Worm (Caenorhabditis elegans) whole organism, L1 larva: ENCODE measurements around the gene elli-1.
"Not testable (repeated sequence)": the region's sequence is repeated elsewhere in the genome, so short reads cannot be mapped to it uniquely, and the experiment has no call there.

Experiments used
- F16B12.6 ChIP-seq: fragments of 150-350 bp; optimal IDR thresholded peaks from 2 replicates; lab custom pipeline; 2014; ENCODE audit warnings: missing biosample characterization, missing genetic modification characterization
- Y116A8C.19 ChIP-seq: sonication (generic microtip); optimal IDR thresholded peaks from 2 replicates; lab custom pipeline; 2016; ENCODE audit warnings: missing compliant biosample characterization, missing genetic modification characterization, borderline replicate concordance
- aha-1 ChIP-seq: fragments of 150-350 bp; optimal IDR thresholded peaks from 2 replicates; lab custom pipeline; 2014; ENCODE audit warnings: missing biosample characterization, missing genetic modification characterization
- alr-1 ChIP-seq: fragments of 200-800 bp; sonication (Bioruptor generic); optimal IDR thresholded peaks from 2 replicates; lab custom pipeline; 2018; ENCODE audit warnings: borderline replicate concordance, mild to moderate bottlenecking, missing genetic modification characterization, missing compliant biosample characterization
- ama-1 ChIP-seq: fragments of 150-350 bp; optimal IDR thresholded peaks from 2 replicates; lab custom pipeline; 2014
- blmp-1 ChIP-seq: fragments of 150-350 bp; optimal IDR thresholded peaks from 2 replicates; lab custom pipeline; 2014; ENCODE audit warnings: missing biosample characterization, missing genetic modification characterization
- ceh-82 ChIP-seq, 3 experiments: fragments of 150-350 bp in 1 of 3; sonication (generic microtip) in 2 of 3; optimal IDR thresholded peaks; 2 replicates each; lab custom pipeline; 2014 to 2017; ENCODE audit warnings: missing biosample characterization in 3 of 3, missing genetic modification characterization in 3 of 3
- efl-1 ChIP-seq, 4 experiments: fragments of 150-350 bp; optimal IDR thresholded peaks in 3 of 4; peaks in 1 of 4; 1 replicate in 1 of 4; 2 replicates in 3 of 4; lab custom pipeline; 2014; ENCODE audit warnings: missing biosample characterization in 2 of 4, missing genetic modification characterization in 2 of 4, missing genetic modification reagents in 2 of 4
- efl-3 ChIP-seq: fragments of 200-800 bp; sonication (Bioruptor generic); optimal IDR thresholded peaks from 2 replicates; lab custom pipeline; 2018; ENCODE audit warnings: mild to moderate bottlenecking, missing genetic modification characterization, missing compliant biosample characterization
- egl-13 ChIP-seq: sonication (generic microtip); optimal IDR thresholded peaks from 2 replicates; lab custom pipeline; 2016; ENCODE audit warnings: missing genotype, missing genetic modification reagents, missing genetic modification characterization, missing compliant biosample characterization
- elt-2 ChIP-seq: sonication (generic microtip); optimal IDR thresholded peaks from 2 replicates; lab custom pipeline; 2016; ENCODE audit warnings: missing genetic modification characterization, mild to moderate bottlenecking, inconsistent platforms, missing compliant biosample characterization, missing genetic modification reagents
- elt-3 ChIP-seq, 6 experiments: fragments of 150-350 bp in 1 of 6; sonication (generic microtip); optimal IDR thresholded peaks; 2 replicates each; lab custom pipeline; 2017 to 2018; ENCODE audit warnings: missing biosample characterization in 6 of 6, missing genetic modification characterization in 6 of 6, inconsistent platforms in 1 of 6
- ets-5 ChIP-seq: fragments of 200-800 bp; sonication (Bioruptor generic); IDR thresholded peaks from 2 replicates; pipeline ENCODE4 v1.3.6; 2022; ENCODE audit warnings: missing genetic modification characterization, missing compliant biosample characterization
- fkh-10 ChIP-seq: sonication (generic microtip); optimal IDR thresholded peaks from 2 replicates; lab custom pipeline; 2017; ENCODE audit warnings: missing biosample characterization, missing genetic modification reagents, missing genetic modification characterization
- fkh-4 ChIP-seq: sonication (generic microtip); optimal IDR thresholded peaks from 2 replicates; lab custom pipeline; 2016; ENCODE audit warnings: missing compliant biosample characterization, missing genetic modification characterization, borderline replicate concordance
- grh-1 ChIP-seq: fragments of 200-800 bp; sonication (Bioruptor generic); IDR thresholded peaks from 2 replicates; pipeline ENCODE4 v1.3.6; 2022; ENCODE audit warnings: missing genetic modification reagents, missing genetic modification characterization, missing compliant biosample characterization
- hlh-4 ChIP-seq: sonication (generic microtip); optimal IDR thresholded peaks from 2 replicates; lab custom pipeline; 2016; ENCODE audit warnings: mild to moderate bottlenecking, missing genetic modification characterization, missing compliant biosample characterization
- lin-13 ChIP-seq: fragments of 150-350 bp; optimal IDR thresholded peaks from 2 replicates; lab custom pipeline; 2014; ENCODE audit warnings: missing biosample characterization, missing genetic modification reagents, missing genetic modification characterization
- lin-14 ChIP-seq: fragments of 200-800 bp; sonication (Bioruptor generic); optimal IDR thresholded peaks from 2 replicates; lab custom pipeline; 2018; ENCODE audit warnings: mild to moderate bottlenecking, missing genetic modification characterization, moderate library complexity, missing compliant biosample characterization
- lsy-2 ChIP-seq, 2 experiments: fragments of 150-350 bp; optimal IDR thresholded peaks; 2 replicates each; lab custom pipeline; 2014; ENCODE audit warnings: missing biosample characterization in 2 of 2, missing genetic modification characterization in 2 of 2
- mab-9 ChIP-seq: fragments of 200-800 bp; sonication (Bioruptor generic); IDR thresholded peaks from 2 replicates; pipeline ENCODE4 v1.3.6; 2022; ENCODE audit warnings: missing genetic modification reagents, missing genetic modification characterization, missing compliant biosample characterization
- mdl-1 ChIP-seq, 2 experiments: fragments of 150-350 bp; optimal IDR thresholded peaks; 2 replicates each; lab custom pipeline; 2014 to 2017; ENCODE audit warnings: missing biosample characterization in 2 of 2, missing genetic modification characterization in 2 of 2, inconsistent platforms in 1 of 2
- mef-2 ChIP-seq: fragments of 150-350 bp; optimal IDR thresholded peaks from 2 replicates; lab custom pipeline; 2014; ENCODE audit warnings: missing biosample characterization, missing genetic modification characterization
- nhr-19 ChIP-seq: fragments of 200-800 bp; sonication (Bioruptor generic); conservative IDR thresholded peaks from 2 replicates; pipeline ENCODE4 v1.3.6; 2022; ENCODE audit warnings: missing genetic modification characterization, missing compliant biosample characterization
- nhr-20 ChIP-seq: sonication (generic microtip); optimal IDR thresholded peaks from 2 replicates; lab custom pipeline; 2016; ENCODE audit warnings: mild to moderate bottlenecking, missing genetic modification characterization, missing compliant biosample characterization
- nhr-76 ChIP-seq: sonication (generic microtip); optimal IDR thresholded peaks from 2 replicates; lab custom pipeline; 2017; ENCODE audit warnings: missing biosample characterization, missing genetic modification characterization
- nhr-84 ChIP-seq: sonication (generic microtip); optimal IDR thresholded peaks from 2 replicates; lab custom pipeline; 2017; ENCODE audit warnings: missing biosample characterization, missing genetic modification characterization
- pag-3 ChIP-seq: sonication (generic microtip); optimal IDR thresholded peaks from 2 replicates; lab custom pipeline; 2017; ENCODE audit warnings: missing genetic modification characterization, mild to moderate bottlenecking, missing compliant biosample characterization, antibody characterized with exemption, borderline replicate concordance; ENCODE audit not compliant: insufficient read depth
- pqm-1 ChIP-seq: sonication (generic microtip); optimal IDR thresholded peaks from 3 replicates; lab custom pipeline; 2017; ENCODE audit warnings: missing biosample characterization, missing genetic modification characterization
- rnt-1 ChIP-seq: sonication (generic microtip); optimal IDR thresholded peaks from 2 replicates; lab custom pipeline; 2016; ENCODE audit warnings: mild to moderate bottlenecking, missing genetic modification characterization, moderate library complexity, missing compliant biosample characterization
- skn-1 ChIP-seq: fragments of 150-350 bp; optimal IDR thresholded peaks from 2 replicates; lab custom pipeline; 2014; ENCODE audit warnings: missing biosample characterization, missing genetic modification characterization
- snpc-4 ChIP-seq: fragments of 150-350 bp; optimal IDR thresholded peaks from 2 replicates; lab custom pipeline; 2014; ENCODE audit warnings: missing biosample characterization, missing genetic modification characterization
- sptf-1 ChIP-seq: fragments of 150-350 bp; optimal IDR thresholded peaks from 2 replicates; lab custom pipeline; 2014; ENCODE audit warnings: missing biosample characterization, missing genetic modification characterization
- swsn-7 ChIP-seq: sonication (generic microtip); optimal IDR thresholded peaks from 2 replicates; lab custom pipeline; 2016; ENCODE audit warnings: missing genetic modification characterization, missing compliant biosample characterization
- tbx-2 ChIP-seq: sonication (generic microtip); optimal IDR thresholded peaks from 2 replicates; lab custom pipeline; 2016; ENCODE audit warnings: missing genetic modification characterization, missing compliant biosample characterization
- unc-130 ChIP-seq: fragments of 150-350 bp; optimal IDR thresholded peaks from 2 replicates; lab custom pipeline; 2017; ENCODE audit warnings: missing biosample characterization, missing genetic modification characterization, inconsistent platforms
- unc-30 ChIP-seq: sonication (generic microtip); optimal IDR thresholded peaks from 2 replicates; lab custom pipeline; 2017; ENCODE audit warnings: missing biosample characterization, missing genetic modification characterization
- ztf-4 ChIP-seq: fragments of 150-350 bp; optimal IDR thresholded peaks from 2 replicates; lab custom pipeline; 2014; ENCODE audit warnings: missing biosample characterization, missing genetic modification characterization

The elli-1 gene

DNA sequence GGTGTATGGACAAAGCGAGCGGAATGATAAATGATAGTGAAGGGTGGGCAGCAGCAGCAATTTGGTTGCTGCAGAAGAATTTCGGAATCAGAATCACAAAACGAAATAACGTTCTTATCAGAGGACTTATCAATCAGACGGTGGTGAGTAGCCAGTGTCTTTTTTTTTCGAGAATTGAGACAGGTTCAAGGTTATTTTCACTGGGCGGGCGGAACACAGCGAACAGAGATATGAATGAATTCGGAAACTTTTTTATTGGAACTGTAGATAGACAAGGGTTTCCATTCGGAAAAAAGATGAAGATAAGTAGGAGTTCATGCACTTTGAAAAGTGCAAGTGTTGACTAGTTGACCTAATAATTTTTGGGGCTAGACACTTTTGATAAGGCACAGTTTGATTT lies 38.6 kb upstream of the elli-1 start:
- peak; percentile 71 for TF ChIP-seq blmp-1 (tag; lab: Kevin White, UChicago)
- TF ChIP-seq nhr-19 (GFP tag; lab: Robert Waterston, UW) = no peak
- no peak for TF ChIP-seq efl-1 (optimal IDR thresholded peaks at IDR 0.05; lab: Kevin White, UChicago)
- peak in 1 of 2 experiments; percentile 17 for TF ChIP-seq efl-1 (GFP tag; optimal IDR thresholded peaks at IDR 0.05 in 1 of 2; lab: Kevin White, UChicago)
- TF ChIP-seq elt-3 (tag; optimal IDR thresholded peaks at IDR 0.05; lab: Kevin White, UChicago) = peak in 4 of 6 experiments; percentile 36 to 87 (median 82)
- peak; percentile 56 for TF ChIP-seq lin-14 (GFP tag; lab: Kevin White, UChicago)

DNA sequence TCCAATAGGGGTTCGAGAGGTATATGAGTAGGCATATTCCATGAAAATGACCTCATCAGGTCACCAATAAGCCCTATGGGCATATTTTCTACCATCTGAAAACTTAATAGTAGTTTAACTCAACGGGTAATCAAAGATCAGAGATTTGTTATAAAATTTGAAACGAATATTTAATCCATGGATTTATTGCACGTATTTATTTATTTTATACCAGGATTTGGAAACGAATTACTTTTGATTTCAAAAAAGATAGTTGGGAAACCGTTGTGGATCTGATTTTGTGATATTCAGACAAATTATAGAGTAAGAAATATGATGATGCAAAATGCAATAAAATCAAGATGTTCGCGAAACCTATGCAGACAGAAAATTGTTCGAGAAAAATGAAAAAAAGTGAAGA lies 38.2 kb upstream of the elli-1 start, which contains the start of gene C33D9.3:
C33D9.3 (minus strand) TSS at position 101 of the 400 bp plus-strand sequence.
- TF ChIP-seq mab-9 (GFP tag; lab: Robert Waterston, UW) = no peak
- TF ChIP-seq nhr-19 (GFP tag; lab: Robert Waterston, UW) = no peak
- no peak for TF ChIP-seq nhr-76
- TF ChIP-seq ama-1 (lab: Kevin White, UChicago) = no peak
- no peak for TF ChIP-seq snpc-4
- TF ChIP-seq tbx-2 (tag; lab: Kevin White, UChicago) = no peak
- TF ChIP-seq efl-3 (GFP tag; lab: Kevin White, UChicago) = no peak
- no peak for TF ChIP-seq grh-1 (GFP tag; lab: Robert Waterston, UW)
- no peak for TF ChIP-seq ztf-4 (tag; lab: Kevin White, UChicago)
- TF ChIP-seq swsn-7 (tag; lab: Kevin White, UChicago) = no peak
- no peak for TF ChIP-seq egl-13 (tag; lab: Kevin White, UChicago)
- no peak for TF ChIP-seq unc-130
- no peak for TF ChIP-seq skn-1 (tag; lab: Kevin White, UChicago)
- no peak for TF ChIP-seq fkh-4 (tag; lab: Kevin White, UChicago)
- no peak for TF ChIP-seq nhr-84 (tag; lab: Kevin White, UChicago)
- TF ChIP-seq, all 84 proteins: peak for 0

DNA sequence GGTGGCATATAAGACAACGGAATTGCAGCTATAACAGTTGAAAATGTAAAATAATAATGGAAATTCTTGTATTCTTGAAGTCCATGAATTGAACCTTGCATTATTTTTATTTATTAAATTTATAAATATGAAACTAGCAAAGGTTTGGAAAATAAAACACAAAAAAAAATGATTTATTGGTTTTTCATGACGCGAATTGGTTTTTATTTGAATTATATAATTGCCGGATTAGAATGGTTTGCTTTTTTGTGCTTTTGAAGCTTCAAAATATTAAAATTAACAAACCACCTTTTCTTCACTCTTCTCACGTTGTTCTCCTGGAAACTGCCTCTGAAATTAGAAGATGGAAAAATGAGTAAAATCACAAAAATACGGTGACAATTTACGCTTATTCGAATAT lies 35.5 kb upstream of the elli-1 start, which contains the start of gene sru-35:
sru-35 (minus strand) TSS at position 101 of the 400 bp plus-strand sequence.
- TF ChIP-seq Y116A8C.19 = no peak
- TF ChIP-seq grh-1 (GFP tag; lab: Robert Waterston, UW) = no peak
- no peak for TF ChIP-seq swsn-7 (tag; lab: Kevin White, UChicago)
- TF ChIP-seq F16B12.6 (tag; lab: Kevin White, UChicago) = no peak
- TF ChIP-seq elt-2 (tag; lab: Kevin White, UChicago) = no peak
- TF ChIP-seq sptf-1 (tag; lab: Kevin White, UChicago) = no peak
- TF ChIP-seq nhr-19 (GFP tag; lab: Robert Waterston, UW) = no peak
- no peak for TF ChIP-seq lin-13 (GFP tag; lab: Kevin White, UChicago)
- no peak for TF ChIP-seq pag-3 (tag; lab: Kevin White, UChicago)
- TF ChIP-seq nhr-20 (tag; lab: Kevin White, UChicago) = no peak
- no peak for TF ChIP-seq mef-2
- TF ChIP-seq unc-30 (tag; lab: Kevin White, UChicago) = no peak

DNA sequence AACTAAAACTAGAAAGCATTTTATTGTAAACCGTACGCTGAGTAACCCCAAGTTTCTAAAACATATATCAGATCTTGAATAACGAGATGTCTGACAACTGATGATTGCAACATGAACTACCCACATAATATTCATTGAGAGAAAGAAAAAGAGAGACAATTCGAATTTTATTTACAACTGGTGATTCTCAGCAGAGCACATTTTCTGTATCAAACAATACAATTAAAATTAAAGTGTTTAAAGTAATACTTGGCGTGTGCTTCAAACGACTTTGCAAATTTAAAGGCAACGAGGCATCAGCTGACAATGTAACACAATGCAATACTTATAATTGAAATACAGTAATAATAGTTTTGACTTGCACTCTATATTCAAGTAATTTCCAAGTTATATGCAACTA lies 33.4 kb upstream of the elli-1 start, which contains the start of gene C33D9.10:
C33D9.10 (minus strand) TSS at position 101 of the 400 bp plus-strand sequence.
- TF ChIP-seq efl-1 (optimal IDR thresholded peaks at IDR 0.05; lab: Kevin White, UChicago) = not testable (repeated sequence)
- peak in 1 of 2 experiments; percentile 41 for TF ChIP-seq efl-1 (GFP tag; optimal IDR thresholded peaks at IDR 0.05 in 1 of 2; lab: Kevin White, UChicago)
- TF ChIP-seq, all 84 proteins: peak for 1; not testable (repeated sequence) for 83

ce11 chrIV:8786654-8787053 lies 32.0 kb upstream of the elli-1 start, which contains the start of gene C33D9.8:
Gene C33D9.8, minus strand, starts transcription at chrIV:8786752.
- TF ChIP-seq alr-1 (no peak), pqm-1 (tag; lab: Kevin White, UChicago) (no peak), ceh-82 (tag; optimal IDR thresholded peaks at IDR 0.05; lab: Kevin White, UChicago) (no peak), hlh-4 (tag; lab: Kevin White, UChicago) (no peak), mdl-1 (tag; optimal IDR thresholded peaks at IDR 0.05; lab: Kevin White, UChicago) (no peak), aha-1 (tag; lab: Kevin White, UChicago) (no peak), snpc-4 (no peak), fkh-10 (no peak), rnt-1 (tag; lab: Kevin White, UChicago) (peak; percentile 41), efl-1 (optimal IDR thresholded peaks at IDR 0.05; lab: Kevin White, UChicago) (peak in 1 of 2 experiments; percentile 35), efl-1 (GFP tag; optimal IDR thresholded peaks at IDR 0.05 in 1 of 2; lab: Kevin White, UChicago) (no peak), lsy-2 (tag; optimal IDR thresholded peaks at IDR 0.05; lab: Kevin White, UChicago) (peak in 1 of 2 experiments; percentile 31), nhr-84 (tag; lab: Kevin White, UChicago) (no peak), ets-5 (GFP tag; lab: Robert Waterston, UW) (no peak), tbx-2 (tag; lab: Kevin White, UChicago) (no peak)
